2 worm cellular contexts compared by ENCODE assay signal in genomic region chrIV:11592820-11593219, ce11.
TF ChIP-seq lines count a peak whose summit lies in the region.

No protein-coding gene starts in this region.

TF ChIP-seq in whole organism, L1 larva, 84 proteins besides CTCF, POLR2A, EP300 and RAD21 (continued from another document):
- peak; percentile 14 for TF ChIP-seq nhr-11 (tag; optimal IDR thresholded peaks at IDR 0.05; lab: Kevin White, UChicago)
- no peak for TF ChIP-seq efl-3 (GFP tag; optimal IDR thresholded peaks at IDR 0.05; lab: Kevin White, UChicago)
- TF ChIP-seq zip-4 (GFP tag; optimal IDR thresholded peaks at IDR 0.05; lab: Kevin White, UChicago) = no peak
- TF ChIP-seq unc-130 (tag; optimal IDR thresholded peaks at IDR 0.05; lab: Kevin White, UChicago) = no peak
- TF ChIP-seq lin-35 (GFP tag; optimal IDR thresholded peaks at IDR 0.05; lab: Kevin White, UChicago) = peak; percentile 28 to 60
- TF ChIP-seq mab-9 (GFP tag; IDR thresholded peaks at IDR 0.05; lab: Robert Waterston, UW) = no peak
- no peak for TF ChIP-seq sup-37 (GFP tag; optimal IDR thresholded peaks at IDR 0.05; lab: Kevin White, UChicago)
- peak; percentile 15 for TF ChIP-seq snu-23 (GFP tag; optimal IDR thresholded peaks at IDR 0.05; lab: Kevin White, UChicago)
- TF ChIP-seq unc-62 (GFP tag; optimal IDR thresholded peaks at IDR 0.05; lab: Kevin White, UChicago) = no peak
- no peak for TF ChIP-seq mef-2 (tag; optimal IDR thresholded peaks at IDR 0.05; lab: Kevin White, UChicago)
- TF ChIP-seq jun-1 (tag; optimal IDR thresholded peaks at IDR 0.05; lab: Kevin White, UChicago) = no peak
- no peak for TF ChIP-seq nhr-85 (tag; lab: Kevin White, UChicago)
- peak; percentile 71 for TF ChIP-seq skn-1 (tag; optimal IDR thresholded peaks at IDR 0.05; lab: Kevin White, UChicago)
- peak; percentile 38 for TF ChIP-seq C16A3.4 (tag; optimal IDR thresholded peaks at IDR 0.05; lab: Kevin White, UChicago)
- no peak for TF ChIP-seq ztf-4 (tag; optimal IDR thresholded peaks at IDR 0.05; lab: Kevin White, UChicago)
- peak in 1 of 6 experiments; percentile 48 for TF ChIP-seq elt-3 (tag; optimal IDR thresholded peaks at IDR 0.05; lab: Kevin White, UChicago)
- TF ChIP-seq fkh-4 (tag; optimal IDR thresholded peaks at IDR 0.05; lab: Kevin White, UChicago; ENCODE audit: borderline replicate concordance) = peak; percentile 37
- no peak for TF ChIP-seq ceh-8 (GFP tag; optimal IDR thresholded peaks at IDR 0.05; lab: Kevin White, UChicago)
- TF ChIP-seq vab-15 (tag; optimal IDR thresholded peaks at IDR 0.05; lab: Kevin White, UChicago) = no peak
- peak; percentile 66 for TF ChIP-seq nhr-71 (tag; optimal IDR thresholded peaks at IDR 0.05; lab: Kevin White, UChicago)
- TF ChIP-seq ceh-82 (tag; optimal IDR thresholded peaks at IDR 0.05; lab: Kevin White, UChicago) = peak in 1 of 3 experiments; percentile 3
- peak in 1 of 2 experiments; percentile 53 for TF ChIP-seq ztf-11 (tag; optimal IDR thresholded peaks at IDR 0.05; lab: Kevin White, UChicago)
- peak; percentile 14 for TF ChIP-seq lin-39 (tag; optimal IDR thresholded peaks at IDR 0.05; lab: Kevin White, UChicago)
- TF ChIP-seq sox-4 (tag; optimal IDR thresholded peaks at IDR 0.05; lab: Kevin White, UChicago) = peak; percentile 24
- TF ChIP-seq lir-3 (tag; optimal IDR thresholded peaks at IDR 0.05; lab: Kevin White, UChicago; ENCODE audit: poor library complexity) = peak; percentile 83
- no peak for TF ChIP-seq elt-2 (tag; optimal IDR thresholded peaks at IDR 0.05; lab: Kevin White, UChicago)
- TF ChIP-seq sptf-1 (tag; optimal IDR thresholded peaks at IDR 0.05; lab: Kevin White, UChicago) = no peak
- no peak for TF ChIP-seq C34B4.2 (tag; optimal IDR thresholded peaks at IDR 0.05; lab: Kevin White, UChicago)
- peak; percentile 60 to 69 for TF ChIP-seq lsy-2 (tag; optimal IDR thresholded peaks at IDR 0.05; lab: Kevin White, UChicago)
- peak; percentile 70 for TF ChIP-seq nhr-90 (tag; optimal IDR thresholded peaks at IDR 0.05; lab: Kevin White, UChicago; ENCODE audit: poor library complexity)
- TF ChIP-seq nhr-12 (tag; optimal IDR thresholded peaks at IDR 0.05; lab: Kevin White, UChicago) = no peak
- no peak for TF ChIP-seq nhr-84 (tag; optimal IDR thresholded peaks at IDR 0.05; lab: Kevin White, UChicago)
- no peak for TF ChIP-seq fkh-10 (GFP tag; optimal IDR thresholded peaks at IDR 0.05; lab: Kevin White, UChicago)
- peak; percentile 44 for TF ChIP-seq C04F5.9 (tag; optimal IDR thresholded peaks at IDR 0.05; lab: Kevin White, UChicago)
- no peak for TF ChIP-seq ces-1 (GFP tag; optimal IDR thresholded peaks at IDR 0.05; lab: Kevin White, UChicago)
- TF ChIP-seq rnt-1 (tag; optimal IDR thresholded peaks at IDR 0.05; lab: Kevin White, UChicago) = peak; percentile 91
- TF ChIP-seq nhr-28 (tag; optimal IDR thresholded peaks at IDR 0.05; lab: Kevin White, UChicago) = no peak
- TF ChIP-seq fos-1 (tag; optimal IDR thresholded peaks at IDR 0.05; lab: Kevin White, UChicago) = no peak
- TF ChIP-seq ama-1 (optimal IDR thresholded peaks at IDR 0.05; lab: Kevin White, UChicago) = no peak
- no peak; the same call in 1 of the 2 replicates for TF ChIP-seq unc-98 (GFP tag; IDR thresholded peaks at IDR 0.05; lab: Robert Waterston, UW)
- TF ChIP-seq pag-3 (tag; optimal IDR thresholded peaks at IDR 0.05; lab: Kevin White, UChicago; ENCODE audit: borderline replicate concordance, insufficient read depth) = no peak
- TF ChIP-seq efl-1 (optimal IDR thresholded peaks at IDR 0.05; lab: Kevin White, UChicago) = peak; percentile 19 to 43
- peak; percentile 46 to 83 for TF ChIP-seq efl-1 (GFP tag; optimal IDR thresholded peaks at IDR 0.05 in 1 of 2; lab: Kevin White, UChicago)
- peak; percentile 31 for TF ChIP-seq tbx-2 (tag; optimal IDR thresholded peaks at IDR 0.05; lab: Kevin White, UChicago)
- no peak for TF ChIP-seq hlh-17 (GFP tag; optimal IDR thresholded peaks at IDR 0.05; lab: Kevin White, UChicago; ENCODE audit: borderline replicate concordance)
- no peak for TF ChIP-seq lin-13 (GFP tag; optimal IDR thresholded peaks at IDR 0.05; lab: Kevin White, UChicago)
- TF ChIP-seq zag-1 (tag; optimal IDR thresholded peaks at IDR 0.05; lab: Kevin White, UChicago) = no peak
- no peak for TF ChIP-seq grh-1 (GFP tag; IDR thresholded peaks at IDR 0.05; lab: Robert Waterston, UW)
- TF ChIP-seq hpl-2 (GFP tag; optimal IDR thresholded peaks at IDR 0.05; lab: Kevin White, UChicago) = no peak
- TF ChIP-seq pax-3 (tag; optimal IDR thresholded peaks at IDR 0.05; lab: Kevin White, UChicago) = peak; percentile 2
- TF ChIP-seq egl-27 (tag; optimal IDR thresholded peaks at IDR 0.05; lab: Kevin White, UChicago) = no peak
- TF ChIP-seq swsn-7 (tag; optimal IDR thresholded peaks at IDR 0.05; lab: Kevin White, UChicago) = peak; percentile 24
- no peak for TF ChIP-seq alr-1 (tag; optimal IDR thresholded peaks at IDR 0.05; lab: Kevin White, UChicago; ENCODE audit: borderline replicate concordance)
- no peak for TF ChIP-seq aly-2 (tag; optimal IDR thresholded peaks at IDR 0.05; lab: Kevin White, UChicago)
- no peak for TF ChIP-seq mdl-1 (tag; optimal IDR thresholded peaks at IDR 0.05; lab: Kevin White, UChicago)
- TF ChIP-seq F16B12.6 (tag; optimal IDR thresholded peaks at IDR 0.05; lab: Kevin White, UChicago) = no peak
- TF ChIP-seq dpl-1 (GFP tag; optimal IDR thresholded peaks at IDR 0.05; lab: Kevin White, UChicago) = peak in 2 of 3 experiments; percentile 39 to 55
- TF ChIP-seq Y116A8C.19 (tag; optimal IDR thresholded peaks at IDR 0.05; lab: Kevin White, UChicago; ENCODE audit: borderline replicate concordance) = no peak
- TF ChIP-seq hlh-4 (tag; optimal IDR thresholded peaks at IDR 0.05; lab: Kevin White, UChicago) = no peak
- peak; percentile 10 for TF ChIP-seq dsc-1 (tag; optimal IDR thresholded peaks at IDR 0.05; lab: Kevin White, UChicago)
- no peak for TF ChIP-seq pqm-1 (tag; optimal IDR thresholded peaks at IDR 0.05; lab: Kevin White, UChicago)
- no peak for TF ChIP-seq fkh-8 (tag; optimal IDR thresholded peaks at IDR 0.05; lab: Kevin White, UChicago)
- no peak for TF ChIP-seq ceh-63 (GFP tag; optimal IDR thresholded peaks at IDR 0.05; lab: Kevin White, UChicago)
- TF ChIP-seq irx-1 (tag; optimal IDR thresholded peaks at IDR 0.05; lab: Kevin White, UChicago) = peak; percentile 75
- TF ChIP-seq tlp-1 (tag; optimal IDR thresholded peaks at IDR 0.05; lab: Kevin White, UChicago) = no peak
- TF ChIP-seq unc-86 (tag; optimal IDR thresholded peaks at IDR 0.05; lab: Kevin White, UChicago) = no peak
- no peak for TF ChIP-seq nhr-76 (tag; optimal IDR thresholded peaks at IDR 0.05; lab: Kevin White, UChicago)

TF ChIP-seq in whole organism, L3 larva, 47 proteins besides CTCF, POLR2A, EP300 and RAD21 (continued from another document):
- TF ChIP-seq hmg-11 (tag; optimal IDR thresholded peaks at IDR 0.05; lab: Kevin White, UChicago) (no peak), ama-1 (optimal IDR thresholded peaks at IDR 0.05; lab: Kevin White, UChicago) (peak; percentile 18), mdl-1 (tag; optimal IDR thresholded peaks at IDR 0.05; lab: Kevin White, UChicago) (no peak), R02D3.7 (tag; optimal IDR thresholded peaks at IDR 0.05; lab: Kevin White, UChicago) (peak; percentile 81)
